Worm (Caenorhabditis elegans) whole organism, late embryonic: Measurements from ENCODE around the gene gst-35.

Experiments
- C08G9.2 ChIP-seq: sonication (generic microtip); optimal IDR thresholded peaks from 2 replicates; lab custom pipeline; 2016; ENCODE audit warnings: mild to moderate bottlenecking, missing genetic modification characterization, moderate library complexity, missing compliant biosample characterization
- F13H6.1 ChIP-seq: sonication (generic microtip); optimal IDR thresholded peaks from 2 replicates; lab custom pipeline; 2016; ENCODE audit warnings: missing genetic modification characterization, missing compliant biosample characterization
- K09A11.1 ChIP-seq: sonication (generic microtip); optimal IDR thresholded peaks from 2 replicates; lab custom pipeline; 2017; ENCODE audit warnings: antibody characterized with exemption, mild to moderate bottlenecking, missing genetic modification characterization, missing compliant biosample characterization; ENCODE audit not compliant: insufficient read depth
- T23F11.4 ChIP-seq: fragments of 200-800 bp; sonication (Bioruptor generic); optimal IDR thresholded peaks from 2 replicates; lab custom pipeline; 2018; ENCODE audit warnings: mild to moderate bottlenecking, missing genetic modification characterization, missing compliant biosample characterization
- Y22D7AL.16 ChIP-seq: sonication (generic microtip); optimal IDR thresholded peaks from 2 replicates; lab custom pipeline; 2016; ENCODE audit warnings: missing genetic modification characterization, missing compliant biosample characterization
- ceh-14 ChIP-seq: sonication (generic microtip); optimal IDR thresholded peaks from 2 replicates; lab custom pipeline; 2016; ENCODE audit warnings: missing genotype, missing genetic modification characterization, missing compliant biosample characterization
- ceh-18 ChIP-seq: sonication (generic microtip); optimal IDR thresholded peaks from 2 replicates; lab custom pipeline; 2016; ENCODE audit warnings: missing genetic modification characterization, missing compliant biosample characterization
- ceh-19 ChIP-seq: fragments of 200-800 bp; sonication (Bioruptor generic); optimal IDR thresholded peaks from 2 replicates; lab custom pipeline; 2018; ENCODE audit warnings: mild to moderate bottlenecking, missing genetic modification characterization, missing compliant biosample characterization
- ceh-30 ChIP-seq: fragments of 150-350 bp; optimal IDR thresholded peaks from 2 replicates; lab custom pipeline; 2014; ENCODE audit warnings: missing biosample characterization, missing genetic modification characterization
- ceh-31 ChIP-seq: sonication (generic microtip); optimal IDR thresholded peaks from 2 replicates; lab custom pipeline; 2016; ENCODE audit warnings: missing genetic modification characterization, missing compliant biosample characterization
- ceh-45 ChIP-seq: fragments of 200-800 bp; sonication (Bioruptor generic); IDR thresholded peaks from 2 replicates; pipeline ENCODE4 v1.3.6; 2022; ENCODE audit warnings: missing genetic modification reagents, missing genetic modification characterization, missing compliant biosample characterization
- ceh-48 ChIP-seq: sonication (generic microtip); optimal IDR thresholded peaks from 2 replicates; lab custom pipeline; 2016; ENCODE audit warnings: missing genetic modification characterization, inconsistent platforms, missing compliant biosample characterization
- ceh-9 ChIP-seq: sonication (generic microtip); optimal IDR thresholded peaks from 2 replicates; lab custom pipeline; 2016; ENCODE audit warnings: mild to moderate bottlenecking, missing genetic modification characterization, inconsistent platforms, missing compliant biosample characterization
- dmd-4 ChIP-seq: sonication (generic microtip); optimal IDR thresholded peaks from 2 replicates; lab custom pipeline; 2016; ENCODE audit warnings: borderline replicate concordance, missing genetic modification characterization, missing compliant biosample characterization
- elt-2 ChIP-seq: sonication (generic microtip); optimal IDR thresholded peaks from 2 replicates; lab custom pipeline; 2016; ENCODE audit warnings: missing genetic modification reagents, missing genetic modification characterization, missing compliant biosample characterization
- elt-4 ChIP-seq: sonication (generic microtip); optimal IDR thresholded peaks from 2 replicates; lab custom pipeline; 2016; ENCODE audit warnings: missing genetic modification characterization, missing compliant biosample characterization
- eyg-1 ChIP-seq: sonication (generic microtip); optimal IDR thresholded peaks from 2 replicates; lab custom pipeline; 2016; ENCODE audit warnings: missing genotype, missing genetic modification characterization, missing compliant biosample characterization
- fax-1 ChIP-seq: sonication (generic microtip); optimal IDR thresholded peaks from 2 replicates; lab custom pipeline; 2016; ENCODE audit warnings: missing genotype, missing genetic modification characterization, missing compliant biosample characterization
- fkh-10 ChIP-seq: fragments of 150-350 bp; optimal IDR thresholded peaks from 2 replicates; lab custom pipeline; 2014; ENCODE audit warnings: missing biosample characterization, missing genetic modification reagents, missing genetic modification characterization
- gmeb-2 ChIP-seq: sonication (generic microtip); optimal IDR thresholded peaks from 2 replicates; lab custom pipeline; 2016; ENCODE audit warnings: missing genetic modification characterization, inconsistent platforms, missing compliant biosample characterization
- hlh-13 ChIP-seq: fragments of 200-800 bp; sonication (Bioruptor generic); optimal IDR thresholded peaks from 2 replicates; lab custom pipeline; 2018; ENCODE audit warnings: mild to moderate bottlenecking, missing genetic modification characterization, missing compliant biosample characterization
- hlh-15 ChIP-seq: sonication (generic microtip); optimal IDR thresholded peaks from 2 replicates; lab custom pipeline; 2016; ENCODE audit warnings: missing genetic modification characterization, missing compliant biosample characterization
- hlh-30 ChIP-seq: sonication (generic microtip); optimal IDR thresholded peaks from 2 replicates; lab custom pipeline; 2017; ENCODE audit warnings: antibody characterized with exemption, missing genetic modification characterization, missing compliant biosample characterization; ENCODE audit not compliant: insufficient read depth
- hlh-6 ChIP-seq: sonication (generic microtip); optimal IDR thresholded peaks from 2 replicates; lab custom pipeline; 2016; ENCODE audit warnings: missing genotype, missing genetic modification characterization, missing compliant biosample characterization
- lim-6 ChIP-seq: sonication (generic microtip); optimal IDR thresholded peaks from 2 replicates; lab custom pipeline; 2016; ENCODE audit warnings: missing genetic modification characterization, missing compliant biosample characterization
- madf-2 ChIP-seq: sonication (generic microtip); optimal IDR thresholded peaks from 2 replicates; lab custom pipeline; 2017; ENCODE audit warnings: missing genetic modification characterization, missing compliant biosample characterization
- mec-3 ChIP-seq: sonication (generic microtip); optimal IDR thresholded peaks from 2 replicates; lab custom pipeline; 2016; ENCODE audit warnings: borderline replicate concordance, missing genetic modification characterization, missing compliant biosample characterization
- nfya-1 ChIP-seq: sonication (generic microtip); optimal IDR thresholded peaks from 2 replicates; lab custom pipeline; 2017; ENCODE audit warnings: missing genetic modification characterization, mild to moderate bottlenecking, missing compliant biosample characterization, antibody characterized with exemption, moderate library complexity
- npax-4 ChIP-seq: sonication (generic microtip); optimal IDR thresholded peaks from 2 replicates; lab custom pipeline; 2016; ENCODE audit warnings: missing genetic modification characterization, missing compliant biosample characterization
- odd-2 ChIP-seq: sonication (generic microtip); optimal IDR thresholded peaks from 2 replicates; lab custom pipeline; 2017; ENCODE audit warnings: antibody characterized with exemption, mild to moderate bottlenecking, missing genetic modification characterization, missing compliant biosample characterization
- pag-3 ChIP-seq: sonication (generic microtip); optimal IDR thresholded peaks from 2 replicates; lab custom pipeline; 2016; ENCODE audit warnings: missing compliant biosample characterization, missing genetic modification characterization, borderline replicate concordance
- pat-9 ChIP-seq: fragments of 200-800 bp; sonication (Bioruptor generic); optimal IDR thresholded peaks from 2 replicates; lab custom pipeline; 2018; ENCODE audit warnings: mild to moderate bottlenecking, missing genetic modification characterization, moderate library complexity, missing compliant biosample characterization
- pax-1 ChIP-seq: fragments of 150-350 bp; optimal IDR thresholded peaks from 2 replicates; lab custom pipeline; 2014; ENCODE audit warnings: missing biosample characterization, missing genetic modification characterization
- pha-2 ChIP-seq: sonication (generic microtip); optimal IDR thresholded peaks from 2 replicates; lab custom pipeline; 2017; ENCODE audit warnings: mild to moderate bottlenecking, missing genetic modification characterization, missing compliant biosample characterization
- pha-4 ChIP-seq: fragments of 150-350 bp; optimal IDR thresholded peaks from 2 replicates; lab custom pipeline; 2018; ENCODE audit warnings: missing biosample characterization, missing genetic modification reagents, missing genetic modification characterization
- pqm-1 ChIP-seq: sonication (generic microtip); optimal IDR thresholded peaks from 2 replicates; lab custom pipeline; 2016; ENCODE audit warnings: missing genetic modification characterization, missing compliant biosample characterization
- rnt-1 ChIP-seq: sonication (generic microtip); optimal IDR thresholded peaks from 2 replicates; lab custom pipeline; 2016; ENCODE audit warnings: missing genetic modification characterization, missing compliant biosample characterization
- sox-2 ChIP-seq: fragments of 200-800 bp; sonication (Bioruptor generic); IDR thresholded peaks from 2 replicates; pipeline ENCODE4 v1.3.6; 2022; ENCODE audit warnings: missing genetic modification reagents, missing genetic modification characterization, missing compliant biosample characterization
- tbx-2 ChIP-seq: sonication (generic microtip); optimal IDR thresholded peaks from 2 replicates; lab custom pipeline; 2016; ENCODE audit warnings: missing genetic modification characterization, missing compliant biosample characterization
- tbx-7 ChIP-seq: sonication (generic microtip); optimal IDR thresholded peaks from 2 replicates; lab custom pipeline; 2016; ENCODE audit warnings: missing genotype, missing genetic modification characterization, missing compliant biosample characterization
- unc-3 ChIP-seq, 2 experiments: fragments of 200-800 bp in 1 of 2; sonication (Bioruptor generic) in 1 of 2; sonication (generic microtip) in 1 of 2; conservative IDR thresholded peaks in 1 of 2; optimal IDR thresholded peaks in 1 of 2; 2 replicates each; pipeline versions ENCODE4 v1.3.6 to Lab custom; 2016 to 2022; ENCODE audit warnings: missing compliant biosample characterization in 2 of 2, missing genetic modification characterization in 2 of 2, missing genetic modification reagents in 1 of 2
- unc-42 ChIP-seq: sonication (generic microtip); optimal IDR thresholded peaks from 2 replicates; lab custom pipeline; 2016; ENCODE audit warnings: missing genotype, missing genetic modification characterization, missing compliant biosample characterization
- unc-55 ChIP-seq: sonication (generic microtip); optimal IDR thresholded peaks from 2 replicates; lab custom pipeline; 2017; ENCODE audit warnings: missing biosample characterization, missing genetic modification reagents, missing genetic modification characterization
- zip-5 ChIP-seq: sonication (generic microtip); optimal IDR thresholded peaks from 2 replicates; lab custom pipeline; 2016; ENCODE audit warnings: missing genetic modification characterization, missing compliant biosample characterization

gst-35 gene

DNA sequence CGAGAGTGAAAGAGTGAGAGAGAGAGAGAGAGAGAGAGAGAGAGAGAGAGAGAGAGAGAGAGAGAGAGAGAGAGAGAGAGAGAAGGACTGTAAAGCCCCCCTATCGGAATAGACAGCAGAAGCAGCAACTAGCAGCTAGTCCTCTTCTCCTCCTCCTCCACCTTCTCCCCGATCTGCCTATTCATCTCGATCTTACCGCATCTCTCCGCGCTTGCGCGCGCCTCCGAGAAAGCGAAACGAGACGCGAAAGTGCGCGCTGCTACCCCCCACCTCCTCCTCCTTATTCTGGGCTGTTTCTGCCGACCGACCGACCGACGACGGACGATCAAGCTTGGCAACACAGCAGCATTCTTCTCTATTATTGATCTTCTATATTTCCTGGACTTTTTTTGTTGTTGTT lies 32.8 kb upstream of the gst-35 start (continued):
- TF ChIP-seq eyg-1 (tag; lab: Kevin White, UChicago): no peak
- no peak for TF ChIP-seq fkh-10 (GFP tag; lab: Kevin White, UChicago)
- no peak for TF ChIP-seq pqm-1 (tag; lab: Kevin White, UChicago)
- peak; percentile 27 for TF ChIP-seq ceh-31 (tag; lab: Kevin White, UChicago)
- TF ChIP-seq T23F11.4 (GFP tag; lab: Kevin White, UChicago): peak; percentile 13
- no peak for TF ChIP-seq hlh-30 (tag; lab: Kevin White, UChicago)
- TF ChIP-seq nfya-1 (tag; lab: Kevin White, UChicago): peak; percentile 7
- no peak for TF ChIP-seq elt-4 (tag; lab: Kevin White, UChicago)
- no peak for TF ChIP-seq unc-42
- TF ChIP-seq F13H6.1: peak; percentile 11
- no peak for TF ChIP-seq Y22D7AL.16 (tag; lab: Kevin White, UChicago)
- no peak for TF ChIP-seq ceh-45
- no peak for TF ChIP-seq lim-6 (tag; lab: Kevin White, UChicago)
- no peak for TF ChIP-seq odd-2 (tag; lab: Kevin White, UChicago)
- TF ChIP-seq hlh-6: no peak
- no peak for TF ChIP-seq elt-2
- TF ChIP-seq pag-3 (tag; lab: Kevin White, UChicago): no peak
- no peak for TF ChIP-seq tbx-7 (tag; lab: Kevin White, UChicago)
- TF ChIP-seq mec-3 (tag; lab: Kevin White, UChicago): no peak
- TF ChIP-seq sox-2 (GFP tag; lab: Robert Waterston, UW): no peak
- TF ChIP-seq ceh-30 (tag; lab: Kevin White, UChicago): no peak
- TF ChIP-seq gmeb-2: peak; percentile 28
- no peak for TF ChIP-seq hlh-15 (tag; lab: Kevin White, UChicago)
- TF ChIP-seq ceh-14: no peak
- TF ChIP-seq ceh-48 (tag; lab: Kevin White, UChicago): no peak
- no peak for TF ChIP-seq pha-2 (tag; lab: Kevin White, UChicago)
- no peak for TF ChIP-seq dmd-4 (tag; lab: Kevin White, UChicago)
- no peak for TF ChIP-seq unc-3 (GFP tag; conservative IDR thresholded peaks at IDR 0.05; lab: Robert Waterston, UW)
- TF ChIP-seq unc-3 (tag; optimal IDR thresholded peaks at IDR 0.05; lab: Kevin White, UChicago): no peak
- TF ChIP-seq C08G9.2: no peak
- TF ChIP-seq fax-1 (tag; lab: Kevin White, UChicago): no peak
- peak; percentile 22 for TF ChIP-seq madf-2
- no peak for TF ChIP-seq ceh-9 (tag; lab: Kevin White, UChicago)
- no peak for TF ChIP-seq ceh-18 (tag; lab: Kevin White, UChicago)
- TF ChIP-seq zip-5 (tag; lab: Kevin White, UChicago): no peak
- TF ChIP-seq hlh-13 (GFP tag; lab: Kevin White, UChicago): no peak
- no peak for TF ChIP-seq npax-4
- TF ChIP-seq pax-1 (tag; lab: Kevin White, UChicago): no peak
- TF ChIP-seq pat-9 (tag; lab: Kevin White, UChicago): no peak
- no peak for TF ChIP-seq pha-4
- TF ChIP-seq K09A11.1: no peak
- no peak for TF ChIP-seq tbx-2 (tag; lab: Kevin White, UChicago)
- TF ChIP-seq ceh-19 (GFP tag; lab: Kevin White, UChicago): no peak
- TF ChIP-seq unc-55 (GFP tag; lab: Kevin White, UChicago): no peak

DNA sequence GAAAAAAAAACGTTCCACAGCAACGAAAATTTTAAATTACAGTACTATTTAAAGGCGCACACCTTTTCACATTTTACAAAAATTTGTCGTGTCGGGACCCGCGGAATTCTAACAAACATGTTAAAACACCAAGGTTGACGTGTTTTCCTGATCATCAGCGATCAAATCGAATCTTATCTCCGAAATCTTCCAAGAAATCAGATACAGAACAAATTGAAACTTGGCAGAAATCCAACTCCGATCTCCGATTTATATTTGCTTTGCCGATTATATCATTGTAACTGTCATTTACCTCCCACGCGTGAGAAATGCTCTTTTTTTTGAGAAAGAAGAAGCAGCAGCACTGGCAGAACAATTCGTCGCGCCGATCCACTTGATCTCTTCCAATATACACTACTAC lies 28.5 kb upstream of the gst-35 start:
- no peak for TF ChIP-seq pha-4
- TF ChIP-seq rnt-1: peak; percentile 11
